Worm (Caenorhabditis elegans): ENCODE results near the gene tgt-2.

DNA sequence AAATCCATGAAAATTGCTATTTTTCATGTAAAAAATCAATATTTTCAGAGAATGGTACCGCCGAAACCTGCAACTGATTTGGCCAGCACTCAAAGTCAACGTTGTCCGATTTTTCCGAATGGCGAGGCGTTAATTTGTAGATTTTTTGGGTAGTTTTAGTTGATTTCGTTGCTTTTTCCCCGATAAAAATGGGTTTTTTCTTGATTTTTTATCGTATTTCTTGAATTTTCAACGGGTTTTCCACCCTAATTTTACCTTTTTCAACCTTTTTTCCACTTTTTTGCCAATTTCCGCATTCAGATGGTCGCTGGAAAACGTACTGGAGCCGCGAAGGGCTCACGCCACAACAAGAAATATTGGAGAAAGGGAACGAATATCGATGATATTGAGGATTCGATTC is 3.5 kb downstream of the tgt-2 start, which contains the start of gene Y39B6A.33:
- TF ChIP-seq lsy-2 (tag; optimal IDR thresholded peaks at IDR 0.05) (no peak), mdl-1 (tag; optimal IDR thresholded peaks at IDR 0.05) (no peak), ama-1 (optimal IDR thresholded peaks at IDR 0.05) (no peak), unc-62 (GFP tag; optimal IDR thresholded peaks at IDR 0.05) (no peak), ztf-4 (tag; optimal IDR thresholded peaks at IDR 0.05) (no peak), zag-1 (tag; optimal IDR thresholded peaks at IDR 0.05) (no peak), ZK546.5 (tag; optimal IDR thresholded peaks at IDR 0.05) (no peak), sma-9 (GFP tag; optimal IDR thresholded peaks at IDR 0.05) (no peak), sma-9 (tag; optimal IDR thresholded peaks at IDR 0.05) (no peak), dmd-4 (tag; optimal IDR thresholded peaks at IDR 0.05) (no peak), skn-1 (tag; optimal IDR thresholded peaks at IDR 0.05) (no peak), elt-3 (tag; optimal IDR thresholded peaks at IDR 0.05) (no peak)
